Worm (Caenorhabditis elegans) whole organism, L4/young adult: ENCODE results near the gene snf-6.

ENCODE experiments used
- W03F9.2 ChIP-seq: fragments of 150-350 bp; optimal IDR thresholded peaks from 2 replicates; lab custom pipeline; 2014; ENCODE audit warnings: missing biosample characterization, missing genetic modification characterization
- dao-5 ChIP-seq: sonication (generic microtip); optimal IDR thresholded peaks from 2 replicates; lab custom pipeline; 2016; ENCODE audit warnings: missing genotype, missing genetic modification characterization, moderate library complexity, missing compliant biosample characterization
- him-1 ChIP-seq: sonication (generic microtip); optimal IDR thresholded peaks from 2 replicates; lab custom pipeline; 2016; ENCODE audit warnings: missing genotype, missing genetic modification reagents, missing genetic modification characterization, missing compliant biosample characterization

The snf-6 gene

ce11 chrIII:1528423-1528822, 4.2 kb downstream of the snf-6 start:
- TF ChIP-seq W03F9.2 (tag; lab: Kevin White, UChicago) (no peak), him-1 (tag; lab: Kevin White, UChicago) (no peak), dao-5 (no peak)

- TF ChIP-seq W03F9.2 (tag; lab: Kevin White, UChicago) = no peak
- TF ChIP-seq him-1 (tag; lab: Kevin White, UChicago) = no peak
- no peak for TF ChIP-seq dao-5
These were observed 12.7 kb downstream of the snf-6 start for ce11 chrIII:1519906-1520305.

ce11 chrIII:1517893-1518292, 14.7 kb downstream of the snf-6 start, which contains the start of gene tmem-120:
Gene tmem-120 (minus strand): TSS chrIII:1517993.
- TF ChIP-seq dao-5 (no peak), him-1 (tag; lab: Kevin White, UChicago) (no peak), W03F9.2 (tag; lab: Kevin White, UChicago) (no peak)

DNA sequence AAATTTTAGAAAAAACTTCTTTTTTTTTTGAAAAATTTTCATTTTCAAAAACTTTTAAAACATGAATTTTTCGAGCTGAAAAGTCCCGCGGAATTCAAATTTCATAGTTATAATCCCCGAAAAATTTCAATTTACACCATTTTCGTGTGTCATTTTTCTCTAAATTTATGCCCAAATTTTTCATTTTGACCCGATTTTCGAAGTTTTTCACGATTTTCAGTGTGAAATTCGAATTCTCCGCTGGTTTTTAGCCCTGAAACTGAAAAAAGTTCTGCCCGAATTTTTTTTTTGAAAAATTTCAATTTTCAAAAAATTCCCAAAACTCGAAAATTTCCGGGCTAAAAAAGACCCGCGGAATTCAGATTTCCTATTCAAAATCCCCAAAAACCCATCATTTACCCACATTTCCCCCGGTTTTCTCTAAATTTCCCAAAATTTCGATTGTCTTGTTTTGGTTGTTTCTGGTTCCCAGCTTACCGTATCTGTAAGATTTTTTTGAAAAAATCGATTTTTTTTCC, 23.8 kb downstream of the snf-6 start:
- TF ChIP-seq W03F9.2 (tag; lab: Kevin White, UChicago) (no peak), him-1 (tag; lab: Kevin White, UChicago) (no peak), dao-5 (no peak)

DNA sequence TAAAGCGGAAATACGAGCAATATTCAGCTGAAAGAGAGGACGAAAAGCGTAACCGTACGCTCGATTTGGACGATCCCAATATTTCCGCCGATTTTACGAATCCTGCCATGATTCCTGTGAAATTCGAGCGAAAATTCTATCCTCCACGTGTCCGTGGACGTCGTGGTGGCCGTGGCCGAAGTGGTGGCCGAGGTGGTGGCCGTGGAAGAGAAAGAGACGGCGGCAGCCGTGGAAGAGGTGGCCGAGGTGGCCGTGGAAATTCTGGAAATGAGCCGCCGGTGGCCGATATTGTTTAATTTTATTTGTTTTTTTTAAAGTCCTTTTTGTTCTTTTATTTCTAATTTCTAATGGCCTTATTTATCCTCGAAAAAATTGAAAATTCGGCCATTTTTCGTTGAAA, 24.4 kb downstream of the snf-6 start:
- TF ChIP-seq him-1 (tag; lab: Kevin White, UChicago) = no peak
- TF ChIP-seq dao-5 = no peak
- TF ChIP-seq W03F9.2 (tag; lab: Kevin White, UChicago) = no peak

- TF ChIP-seq dao-5 (no peak), W03F9.2 (tag; lab: Kevin White, UChicago) (peak; percentile 50), him-1 (tag; lab: Kevin White, UChicago) (no peak)
These were observed 36.7 kb downstream of the snf-6 start, which contains the start of the genes ave-1 and M01G5.1 for ce11 chrIII:1495863-1496445. Gene ave-1 (minus strand): TSS chrIII:1495975. Gene M01G5.1 (plus strand): TSS chrIII:1496401.

- TF ChIP-seq dao-5 (no peak), him-1 (tag; lab: Kevin White, UChicago) (no peak), W03F9.2 (tag; lab: Kevin White, UChicago) (no peak)
These were observed 37.4 kb downstream of the snf-6 start, which contains the start of gene Y82E9BR.19 for ce11 chrIII:1495230-1495629. Gene Y82E9BR.19 (minus strand): TSS chrIII:1495330.

DNA sequence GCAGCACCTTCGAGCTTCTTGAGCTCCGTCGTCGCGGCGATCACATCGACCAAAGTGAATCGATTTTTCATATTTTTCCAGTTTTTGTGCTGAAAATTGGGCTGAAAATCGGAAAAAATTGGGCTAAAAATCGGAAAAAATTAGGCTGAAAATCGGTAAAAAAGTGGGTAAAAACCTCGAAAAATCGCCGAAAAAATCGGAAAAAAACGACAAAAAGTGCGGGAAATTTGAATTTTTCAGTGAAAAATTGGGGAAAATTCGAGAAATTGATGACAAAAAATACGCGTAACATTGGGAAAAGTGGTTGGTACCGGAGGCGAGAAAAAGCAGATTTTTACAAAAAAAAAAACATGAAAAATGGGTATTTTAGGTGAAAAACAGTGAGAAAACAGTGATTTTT, 49.2 kb downstream of the snf-6 start, which contains the start of gene Y82E9BR.18:
TSS of gene Y82E9BR.18 (minus strand) at position 101 of the 400 bp plus-strand sequence.
- TF ChIP-seq him-1 (tag; lab: Kevin White, UChicago) = no peak
- no peak for TF ChIP-seq dao-5
- TF ChIP-seq W03F9.2 (tag; lab: Kevin White, UChicago) = no peak
